Worm (Caenorhabditis elegans) whole organism, early embryonic: Measurements from ENCODE around the gene C34C12.9.

Experiments
- B0310.2 ChIP-seq: sonication (generic microtip); optimal IDR thresholded peaks from 2 replicates; lab custom pipeline; 2016; ENCODE audit warnings: mild to moderate bottlenecking, missing genetic modification characterization, missing compliant biosample characterization
- F13C5.2 ChIP-seq: sonication (generic microtip); optimal IDR thresholded peaks from 2 replicates; lab custom pipeline; 2017; ENCODE audit warnings: mild to moderate bottlenecking, missing genetic modification characterization, inconsistent platforms, missing compliant biosample characterization
- aly-1 ChIP-seq: sonication (generic microtip); optimal IDR thresholded peaks from 2 replicates; lab custom pipeline; 2016; ENCODE audit warnings: missing genetic modification characterization, missing compliant biosample characterization
- ama-1 ChIP-seq: fragments of 150-350 bp; optimal IDR thresholded peaks from 2 replicates; lab custom pipeline; 2014
- ceh-13 ChIP-seq: fragments of 200-800 bp; sonication (Bioruptor generic); optimal IDR thresholded peaks from 2 replicates; lab custom pipeline; 2018; ENCODE audit warnings: mild to moderate bottlenecking, missing genetic modification characterization, missing compliant biosample characterization
- ceh-36 ChIP-seq: sonication (generic microtip); optimal IDR thresholded peaks from 2 replicates; lab custom pipeline; 2016; ENCODE audit warnings: missing genetic modification characterization, inconsistent platforms, missing compliant biosample characterization
- ets-7 ChIP-seq: sonication (generic microtip); optimal IDR thresholded peaks from 2 replicates; lab custom pipeline; 2016; ENCODE audit warnings: missing genotype, missing genetic modification characterization, missing compliant biosample characterization
- flt-1 ChIP-seq: fragments of 200-800 bp; sonication (Bioruptor generic); IDR thresholded peaks from 2 replicates; pipeline ENCODE4 v1.3.6; 2022; ENCODE audit warnings: missing genetic modification characterization, missing compliant biosample characterization
- hmbx-1 ChIP-seq: sonication (generic microtip); optimal IDR thresholded peaks from 2 replicates; lab custom pipeline; 2016; ENCODE audit warnings: mild to moderate bottlenecking, missing genetic modification characterization, missing compliant biosample characterization
- hmg-4 ChIP-seq: fragments of 200-800 bp; sonication (Bioruptor generic); optimal IDR thresholded peaks from 2 replicates; lab custom pipeline; 2018; ENCODE audit warnings: mild to moderate bottlenecking, missing genetic modification characterization, missing compliant biosample characterization
- hnd-1 ChIP-seq: sonication (generic microtip); optimal IDR thresholded peaks from 2 replicates; lab custom pipeline; 2016; ENCODE audit warnings: missing genetic modification characterization, missing compliant biosample characterization
- pes-1 ChIP-seq: fragments of 200-800 bp; sonication (Bioruptor generic); IDR thresholded peaks from 2 replicates; pipeline ENCODE4 v1.3.6; 2022; ENCODE audit warnings: missing genetic modification reagents, missing genetic modification characterization, missing compliant biosample characterization
- scrt-1 ChIP-seq: fragments of 200-800 bp; sonication (Bioruptor generic); IDR thresholded peaks from 2 replicates; pipeline ENCODE4 v1.3.6; 2022; ENCODE audit warnings: missing genetic modification characterization, missing compliant biosample characterization
- sea-1 ChIP-seq: fragments of 200-800 bp; sonication (Bioruptor generic); conservative IDR thresholded peaks from 2 replicates; pipeline ENCODE4 v1.3.6; 2022; ENCODE audit warnings: missing genetic modification characterization, missing compliant biosample characterization
- tbx-11 ChIP-seq: fragments of 200-800 bp; sonication (Bioruptor generic); IDR thresholded peaks from 2 replicates; pipeline ENCODE4 v1.3.6; 2022; ENCODE audit warnings: missing genetic modification characterization, missing compliant biosample characterization
- tbx-37 ChIP-seq: fragments of 200-800 bp; sonication (Bioruptor generic); conservative IDR thresholded peaks from 2 replicates; pipeline ENCODE4 v1.3.6; 2022; ENCODE audit warnings: missing genetic modification reagents, missing genetic modification characterization, missing compliant biosample characterization
- tra-4 ChIP-seq: sonication (generic microtip); optimal IDR thresholded peaks from 2 replicates; lab custom pipeline; 2017; ENCODE audit warnings: missing genetic modification characterization, missing compliant biosample characterization

C34C12.9 gene

ce11 chrIII:3504239-3504638, 28.9 kb upstream of the C34C12.9 start:
- TF ChIP-seq hnd-1 (tag; lab: Kevin White, UChicago) (no peak), aly-1 (tag; lab: Kevin White, UChicago) (no peak), tbx-37 (GFP tag; lab: Robert Waterston, UW) (no peak), sea-1 (GFP tag; lab: Robert Waterston, UW) (no peak), tbx-11 (GFP tag; lab: Robert Waterston, UW) (no peak), scrt-1 (GFP tag; lab: Robert Waterston, UW) (no peak), ets-7 (tag; lab: Kevin White, UChicago) (no peak), flt-1 (no peak)

ce11 chrIII:3503286-3503685, 28.0 kb upstream of the C34C12.9 start, which contains the start of gene rpl-16:
Gene rpl-16, minus strand, starts transcription at chrIII:3503604.
- no peak for TF ChIP-seq tbx-37 (GFP tag; lab: Robert Waterston, UW)
- TF ChIP-seq pes-1 (GFP tag; lab: Robert Waterston, UW) = no peak
- TF ChIP-seq tra-4 (tag; lab: Kevin White, UChicago) = no peak
- TF ChIP-seq ceh-13 (GFP tag; lab: Kevin White, UChicago) = no peak
- TF ChIP-seq aly-1 (tag; lab: Kevin White, UChicago) = no peak
- no peak for TF ChIP-seq scrt-1 (GFP tag; lab: Robert Waterston, UW)
- TF ChIP-seq ets-7 (tag; lab: Kevin White, UChicago) = no peak
- TF ChIP-seq hmg-4 = no peak
- no peak for TF ChIP-seq hmbx-1 (tag; lab: Kevin White, UChicago)
- no peak for TF ChIP-seq tbx-11 (GFP tag; lab: Robert Waterston, UW)
- TF ChIP-seq ama-1 = no peak
- TF ChIP-seq ceh-36 (tag; lab: Kevin White, UChicago) = no peak
- no peak for TF ChIP-seq B0310.2 (tag; lab: Kevin White, UChicago)
- no peak for TF ChIP-seq F13C5.2

- peak; percentile 53 for TF ChIP-seq ama-1
- TF ChIP-seq flt-1 = no peak
- no peak for TF ChIP-seq tra-4 (tag; lab: Kevin White, UChicago)
Measured at ce11 chrIII:3502215-3502838, 27.0 kb upstream of the C34C12.9 start, which contains the start of gene M01F1.8. Gene M01F1.8, minus strand, starts transcription at chrIII:3502549.

- TF ChIP-seq F13C5.2 = peak; percentile 88
- TF ChIP-seq ama-1 = no peak
- TF ChIP-seq hmbx-1 (tag; lab: Kevin White, UChicago) = peak; percentile 80
- peak; percentile 93 for TF ChIP-seq tbx-11 (GFP tag; lab: Robert Waterston, UW)
- peak; percentile 99 for TF ChIP-seq ets-7 (tag; lab: Kevin White, UChicago)
- peak; percentile 93 for TF ChIP-seq tbx-37 (GFP tag; lab: Robert Waterston, UW)
- TF ChIP-seq scrt-1 (GFP tag; lab: Robert Waterston, UW) = peak; percentile 81
- peak; percentile 97 for TF ChIP-seq hmg-4
- peak; percentile 98 for TF ChIP-seq aly-1 (tag; lab: Kevin White, UChicago)
- peak; percentile 87 for TF ChIP-seq ceh-36 (tag; lab: Kevin White, UChicago)
- peak; percentile 94 for TF ChIP-seq sea-1 (GFP tag; lab: Robert Waterston, UW)
- TF ChIP-seq hnd-1 (tag; lab: Kevin White, UChicago) = peak; percentile 94
- TF ChIP-seq flt-1 = peak; percentile 78
- peak; percentile 97 for TF ChIP-seq B0310.2 (tag; lab: Kevin White, UChicago)
- peak; percentile 97 for TF ChIP-seq pes-1 (GFP tag; lab: Robert Waterston, UW)
- peak; percentile 96 for TF ChIP-seq ceh-13 (GFP tag; lab: Kevin White, UChicago)
- peak; percentile 97 for TF ChIP-seq tra-4 (tag; lab: Kevin White, UChicago)
Measured at ce11 chrIII:3499850-3500249, 24.5 kb upstream of the C34C12.9 start.

ce11 chrIII:3498957-3499356, 23.6 kb upstream of the C34C12.9 start, which contains the start of gene M01F1.9:
Gene M01F1.9, minus strand, starts transcription at chrIII:3499057.
- TF ChIP-seq ceh-36 (tag; lab: Kevin White, UChicago) (no peak), hmbx-1 (tag; lab: Kevin White, UChicago) (no peak), tbx-11 (GFP tag; lab: Robert Waterston, UW) (no peak), hmg-4 (no peak)

- TF ChIP-seq aly-1 (tag; lab: Kevin White, UChicago) (no peak), tra-4 (tag; lab: Kevin White, UChicago) (no peak), tbx-37 (GFP tag; lab: Robert Waterston, UW) (no peak)
Measured at ce11 chrIII:3493138-3493537, 17.8 kb upstream of the C34C12.9 start, which contains the start of gene gly-14. Gene gly-14, minus strand, starts transcription at chrIII:3493238.

ce11 chrIII:3488224-3488623, 12.9 kb upstream of the C34C12.9 start, which contains the start of gene C34C12.7:
Gene C34C12.7, minus strand, starts transcription at chrIII:3488341.
- TF ChIP-seq scrt-1 (GFP tag; lab: Robert Waterston, UW) = no peak
- TF ChIP-seq pes-1 (GFP tag; lab: Robert Waterston, UW) = no peak
- TF ChIP-seq tbx-37 (GFP tag; lab: Robert Waterston, UW) = no peak
- no peak for TF ChIP-seq hmg-4
- TF ChIP-seq hmbx-1 (tag; lab: Kevin White, UChicago) = no peak
- TF ChIP-seq tra-4 (tag; lab: Kevin White, UChicago) = no peak
- TF ChIP-seq sea-1 (GFP tag; lab: Robert Waterston, UW) = no peak

ce11 chrIII:3487133-3487532, 11.8 kb upstream of the C34C12.9 start:
- TF ChIP-seq ama-1 (no peak), ets-7 (tag; lab: Kevin White, UChicago) (no peak), hnd-1 (tag; lab: Kevin White, UChicago) (no peak), tbx-37 (GFP tag; lab: Robert Waterston, UW) (no peak), pes-1 (GFP tag; lab: Robert Waterston, UW) (no peak), tbx-11 (GFP tag; lab: Robert Waterston, UW) (no peak), hmbx-1 (tag; lab: Kevin White, UChicago) (no peak), ceh-36 (tag; lab: Kevin White, UChicago) (no peak), ceh-13 (GFP tag; lab: Kevin White, UChicago) (no peak), hmg-4 (no peak), F13C5.2 (no peak), flt-1 (no peak), scrt-1 (GFP tag; lab: Robert Waterston, UW) (no peak), B0310.2 (tag; lab: Kevin White, UChicago) (no peak), sea-1 (GFP tag; lab: Robert Waterston, UW) (no peak), tra-4 (tag; lab: Kevin White, UChicago) (no peak), aly-1 (tag; lab: Kevin White, UChicago) (no peak)
